Fruit fly (Drosophila melanogaster): ENCODE results near the gene Gr64a.

Gr64a gene

DNA sequence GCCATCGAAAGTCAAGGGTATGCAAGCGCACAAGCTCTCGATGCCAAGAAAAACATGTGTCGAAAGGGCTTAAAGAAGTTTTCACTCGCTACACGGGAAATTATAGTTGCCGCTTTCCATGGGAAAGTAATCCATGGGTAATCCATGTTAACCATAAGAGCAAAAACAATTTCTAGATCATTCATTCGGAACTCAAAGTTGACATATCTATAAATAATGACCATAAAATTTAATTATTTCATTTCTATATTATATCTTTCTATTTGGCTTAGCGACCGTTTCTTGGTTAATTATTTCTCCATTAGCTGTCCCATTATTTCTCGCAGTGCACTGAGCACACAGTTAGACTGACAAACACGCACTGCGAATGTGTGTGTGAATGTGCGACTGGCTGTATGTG lies 25.9 kb upstream of the Gr64a start:
- TF ChIP-seq CG33017 (tag; optimal IDR thresholded peaks at IDR 0.05) (no peak), cic (GFP tag; optimal IDR thresholded peaks at IDR 0.05) (no peak), Mnt (GFP tag; optimal IDR thresholded peaks at IDR 0.05) (no peak), CG14711 (tag; optimal IDR thresholded peaks at IDR 0.05) (no peak), CG7101 (tag; optimal IDR thresholded peaks at IDR 0.05) (no peak), CG12768 (GFP tag; optimal IDR thresholded peaks at IDR 0.05) (no peak), CG1620 (GFP tag; optimal IDR thresholded peaks at IDR 0.05) (no peak), CG5204 (GFP tag; optimal IDR thresholded peaks at IDR 0.05) (no peak), pad (GFP tag; optimal IDR thresholded peaks at IDR 0.05) (no peak), cnc (optimal IDR thresholded peaks at IDR 0.05) (no peak), Clk (GFP tag; optimal IDR thresholded peaks at IDR 0.05) (no peak)

DNA sequence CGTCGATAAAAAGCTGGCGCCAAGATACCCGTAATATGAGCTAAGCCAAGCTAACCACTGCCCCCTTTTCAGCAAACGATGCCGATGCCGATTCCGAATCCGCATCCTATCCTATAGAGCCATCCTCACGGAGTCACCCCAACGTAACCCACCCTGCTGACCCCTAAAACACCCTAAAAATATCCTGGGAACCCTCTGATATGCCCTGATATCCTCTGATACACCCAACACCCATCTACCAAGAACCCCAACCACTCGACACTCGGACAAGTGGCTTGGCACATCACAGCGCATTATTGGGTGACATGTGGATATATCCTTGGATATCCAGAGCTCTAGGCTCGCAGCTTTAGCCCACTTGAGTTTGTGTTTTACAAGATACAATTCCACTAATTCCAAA lies 25.1 kb upstream of the Gr64a start:
- no peak for TF ChIP-seq CG7045 (GFP tag; optimal IDR thresholded peaks at IDR 0.05)
- no peak for TF ChIP-seq CG7101 (tag; optimal IDR thresholded peaks at IDR 0.05)
- TF ChIP-seq ovo (GFP tag; optimal IDR thresholded peaks at IDR 0.05): no peak
- TF ChIP-seq Mnt (GFP tag; optimal IDR thresholded peaks at IDR 0.05): no peak
- TF ChIP-seq CG14711 (tag; optimal IDR thresholded peaks at IDR 0.05): no peak
- TF ChIP-seq CG1620 (GFP tag; optimal IDR thresholded peaks at IDR 0.05): no peak
- no peak for TF ChIP-seq pad (GFP tag; optimal IDR thresholded peaks at IDR 0.05)
- TF ChIP-seq Crg-1 (GFP tag; optimal IDR thresholded peaks at IDR 0.05): no peak
- TF ChIP-seq cic (GFP tag; optimal IDR thresholded peaks at IDR 0.05): no peak
- TF ChIP-seq CG12768 (GFP tag; optimal IDR thresholded peaks at IDR 0.05): no peak
- no peak for TF ChIP-seq CG5204 (GFP tag; optimal IDR thresholded peaks at IDR 0.05)
- no peak for TF ChIP-seq cnc (optimal IDR thresholded peaks at IDR 0.05)
- TF ChIP-seq bab1 (GFP tag; optimal IDR thresholded peaks at IDR 0.05): no peak

DNA sequence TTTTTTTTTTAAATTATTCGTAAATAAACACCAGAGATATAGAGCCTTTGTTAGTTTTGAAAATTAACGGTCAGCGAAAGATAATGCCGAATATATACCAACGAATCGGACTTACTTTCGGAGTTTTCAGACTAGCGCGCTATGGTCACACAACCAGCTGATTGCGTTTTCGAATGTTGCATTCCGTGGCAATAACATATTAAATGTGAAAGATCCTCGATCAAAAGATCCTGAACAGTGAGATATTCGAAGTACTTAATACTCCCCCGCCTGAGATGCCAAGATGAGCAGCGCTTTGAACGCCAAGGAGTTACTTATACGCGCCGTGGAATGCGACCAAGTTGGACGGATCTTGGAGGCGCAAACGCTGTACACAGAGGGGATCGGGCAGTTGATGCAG lies 23.3 kb upstream of the Gr64a start, which contains the start of gene CG14985:
Gene CG14985 (plus strand): TSS at position 159 of the 400 bp plus-strand sequence.
- TF ChIP-seq CG7101 (tag; optimal IDR thresholded peaks at IDR 0.05): no peak

DNA sequence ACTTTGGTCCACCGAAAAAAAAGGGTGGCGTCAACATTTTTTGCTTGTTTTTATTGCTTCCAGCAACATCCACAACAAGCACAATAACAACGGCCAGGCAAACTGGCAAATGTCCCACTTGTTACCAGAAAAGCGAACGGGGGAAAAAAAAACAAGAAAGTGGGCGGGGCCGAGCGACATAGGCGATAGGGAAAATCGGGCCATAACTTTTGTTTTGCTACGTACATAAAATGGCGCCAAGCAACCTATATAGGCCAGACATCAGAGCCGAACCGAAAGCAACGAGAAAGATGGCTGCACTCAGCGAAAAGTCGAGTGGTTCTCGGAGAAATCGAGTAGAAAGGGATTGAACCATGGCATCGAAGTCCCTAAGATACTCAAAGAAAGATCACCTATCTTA lies 19.3 kb upstream of the Gr64a start:
- TF ChIP-seq pad (GFP tag; optimal IDR thresholded peaks at IDR 0.05): no peak
- no peak for TF ChIP-seq cic (GFP tag; optimal IDR thresholded peaks at IDR 0.05)
- no peak for TF ChIP-seq CG5204 (GFP tag; optimal IDR thresholded peaks at IDR 0.05)

DNA sequence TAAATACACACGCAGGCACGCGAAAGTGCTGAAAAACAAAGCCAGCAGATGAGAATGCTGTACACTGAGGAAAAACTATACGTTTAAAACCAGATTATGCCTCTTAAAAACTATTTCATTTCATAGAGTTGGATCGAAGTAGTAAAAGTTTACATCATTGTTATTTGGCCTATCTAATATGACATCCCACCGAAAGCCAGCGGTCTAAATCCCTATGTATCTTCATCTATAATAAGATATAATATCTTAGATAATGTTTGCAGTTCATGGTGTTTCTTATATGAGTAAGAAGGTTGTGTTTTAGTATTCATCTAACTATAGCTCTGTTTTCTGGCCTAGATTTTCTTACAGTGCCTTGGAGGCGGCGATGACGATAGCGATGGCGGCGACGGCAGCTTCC lies 16.4 kb upstream of the Gr64a start:
- TF ChIP-seq bab1 (GFP tag; optimal IDR thresholded peaks at IDR 0.05): no peak
- no peak for TF ChIP-seq pad (GFP tag; optimal IDR thresholded peaks at IDR 0.05)
- no peak for TF ChIP-seq tj (GFP tag; optimal IDR thresholded peaks at IDR 0.05)
- no peak for TF ChIP-seq Clk (GFP tag; optimal IDR thresholded peaks at IDR 0.05)
- TF ChIP-seq CG14711 (tag; optimal IDR thresholded peaks at IDR 0.05): no peak
- no peak for TF ChIP-seq cic (GFP tag; optimal IDR thresholded peaks at IDR 0.05)

DNA sequence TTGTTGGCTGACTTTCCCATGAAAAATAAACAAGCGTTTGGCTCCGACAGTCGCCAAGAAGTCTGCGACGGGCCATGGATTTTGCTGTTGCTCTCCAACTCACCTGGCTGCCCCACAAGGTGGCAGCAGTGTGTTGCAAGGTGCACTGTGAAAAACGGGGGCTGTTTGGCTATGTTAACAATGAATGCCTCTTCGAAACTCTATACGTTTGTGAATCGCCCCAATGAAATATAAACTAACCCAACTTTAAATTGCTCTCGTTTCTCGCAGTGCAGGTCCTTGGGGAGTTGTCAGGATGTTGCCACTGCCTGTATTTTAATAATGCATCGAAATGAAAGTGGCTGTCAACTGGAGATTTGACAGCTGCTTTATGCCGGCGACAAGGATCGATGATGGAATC lies 12.2 kb upstream of the Gr64a start:
- TF ChIP-seq Hr96 (GFP tag; optimal IDR thresholded peaks at IDR 0.05): no peak
- no peak for TF ChIP-seq CG33017 (tag; optimal IDR thresholded peaks at IDR 0.05)

DNA sequence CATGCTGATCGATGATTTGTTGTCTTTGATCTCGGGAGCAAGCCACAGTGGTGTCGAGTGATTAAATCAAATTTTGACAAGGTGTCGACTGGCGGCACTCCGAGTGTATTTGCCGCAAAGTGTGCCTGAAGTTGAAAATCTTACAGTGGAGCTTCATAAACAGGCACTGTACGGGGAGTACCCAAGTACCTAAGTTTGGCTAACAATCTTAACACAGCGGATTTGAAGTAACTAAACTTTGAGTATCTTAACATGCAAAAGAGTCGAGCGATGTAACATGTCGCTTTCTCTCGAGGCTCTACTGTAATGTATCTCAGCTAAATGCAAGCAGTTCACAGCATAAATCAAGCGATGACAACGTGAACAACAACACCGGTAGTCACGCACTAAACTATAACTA lies 9.8 kb upstream of the Gr64a start:
- TF ChIP-seq cic (GFP tag; optimal IDR thresholded peaks at IDR 0.05) (no peak), Hr96 (GFP tag; optimal IDR thresholded peaks at IDR 0.05) (no peak), Mnt (GFP tag; optimal IDR thresholded peaks at IDR 0.05) (no peak), Clk (GFP tag; optimal IDR thresholded peaks at IDR 0.05) (no peak), CG7045 (GFP tag; optimal IDR thresholded peaks at IDR 0.05) (no peak), Crg-1 (GFP tag; optimal IDR thresholded peaks at IDR 0.05) (no peak), pad (GFP tag; optimal IDR thresholded peaks at IDR 0.05) (no peak), kay (GFP tag; ENCODE audit: borderline replicate concordance) (no peak), CG12768 (GFP tag; optimal IDR thresholded peaks at IDR 0.05) (no peak), cnc (optimal IDR thresholded peaks at IDR 0.05) (no peak), tj (GFP tag; optimal IDR thresholded peaks at IDR 0.05) (no peak), CG14711 (tag; optimal IDR thresholded peaks at IDR 0.05) (no peak)

DNA sequence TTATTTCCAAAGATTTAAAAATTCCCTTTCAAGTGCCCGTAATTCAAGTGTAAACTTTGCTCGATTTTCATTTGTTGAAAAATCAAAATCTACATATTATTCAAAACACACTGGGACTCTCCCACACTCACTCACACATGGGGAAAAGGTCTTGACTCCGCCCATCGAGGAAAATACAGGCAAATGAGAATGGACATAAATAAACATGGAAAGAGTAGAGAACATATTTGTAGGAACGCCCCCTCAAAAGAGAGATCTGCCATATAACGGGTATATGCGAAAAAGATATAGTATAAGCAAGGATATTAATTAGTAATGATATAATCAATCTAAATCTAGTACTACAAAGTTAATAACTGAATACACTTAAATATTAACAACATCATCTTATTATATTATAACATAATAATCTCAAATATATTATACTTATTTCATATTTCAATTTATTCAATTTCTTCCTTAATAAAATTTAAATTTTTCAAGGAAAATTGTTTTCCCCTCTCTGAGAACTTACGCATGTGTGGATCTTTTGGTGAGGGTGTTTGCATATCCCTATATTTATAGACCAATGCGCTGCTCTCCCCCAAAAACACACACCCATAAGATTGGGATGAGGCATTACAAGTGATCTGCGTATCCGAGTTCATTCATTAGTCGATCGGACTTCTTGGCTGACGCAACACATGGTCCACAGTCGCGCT lies 8.2 kb upstream of the Gr64a start, which contains the start of gene FoxL1:
Gene FoxL1 (plus strand): TSS at position 651 of the 701 bp plus-strand sequence.
- TF ChIP-seq pad (GFP tag; optimal IDR thresholded peaks at IDR 0.05) (no peak), Hr96 (GFP tag; optimal IDR thresholded peaks at IDR 0.05) (no peak), bab1 (GFP tag; optimal IDR thresholded peaks at IDR 0.05) (no peak), CG7101 (tag; optimal IDR thresholded peaks at IDR 0.05) (no peak), kay (GFP tag; ENCODE audit: borderline replicate concordance) (no peak), Mnt (GFP tag; optimal IDR thresholded peaks at IDR 0.05) (no peak), tj (GFP tag; optimal IDR thresholded peaks at IDR 0.05) (no peak), Crg-1 (GFP tag; optimal IDR thresholded peaks at IDR 0.05) (no peak), CG12768 (GFP tag; optimal IDR thresholded peaks at IDR 0.05) (no peak), cnc (optimal IDR thresholded peaks at IDR 0.05) (no peak), CG14711 (tag; optimal IDR thresholded peaks at IDR 0.05) (no peak), CG33017 (tag; optimal IDR thresholded peaks at IDR 0.05) (no peak), toe (GFP tag; optimal IDR thresholded peaks at IDR 0.05) (no peak), CG5204 (GFP tag; optimal IDR thresholded peaks at IDR 0.05) (no peak), Clk (GFP tag; optimal IDR thresholded peaks at IDR 0.05) (no peak), CG1620 (GFP tag; optimal IDR thresholded peaks at IDR 0.05) (no peak)

Measured in whole organism, adult.